Fruit fly (Drosophila melanogaster): ENCODE data around the gene viaf.
A peak's percentile ranks its signal among the peaks of the same experiment; 100 is the strongest.

dm6 chr3L:12002321-12003248 lies 9.6 kb upstream of the viaf start, which contains the start of the genes Pop2 and CG6928:
- TF ChIP-seq Hr83 (GFP tag; optimal IDR thresholded peaks at IDR 0.05; ENCODE audit: poor library complexity, severe bottlenecking) = peak; percentile 14
- no peak for TF ChIP-seq Hr78 (GFP tag; optimal IDR thresholded peaks at IDR 0.05)
- TF ChIP-seq psq (GFP tag; optimal IDR thresholded peaks at IDR 0.05) = peak; percentile 70
- no peak for TF ChIP-seq Abd-B (GFP tag; optimal IDR thresholded peaks at IDR 0.05)
- TF ChIP-seq Jra (GFP tag; optimal IDR thresholded peaks at IDR 0.05) = peak; percentile 71
- TF ChIP-seq Dfd (GFP tag; optimal IDR thresholded peaks at IDR 0.05) = no peak
- no peak for TF ChIP-seq CG32264 (GFP tag; optimal IDR thresholded peaks at IDR 0.05)
- TF ChIP-seq sage (GFP tag; optimal IDR thresholded peaks at IDR 0.05) = peak; percentile 38
- peak; percentile 58 for TF ChIP-seq Myc (optimal IDR thresholded peaks at IDR 0.05)
- peak; percentile 79 for TF ChIP-seq h (GFP tag; optimal IDR thresholded peaks at IDR 0.05)
- no peak for TF ChIP-seq brk (GFP tag; optimal IDR thresholded peaks at IDR 0.05)

All from whole organism, wandering third instar larva.